Worm (Caenorhabditis elegans): ENCODE results near the gene chil-10.

chil-10 gene

DNA sequence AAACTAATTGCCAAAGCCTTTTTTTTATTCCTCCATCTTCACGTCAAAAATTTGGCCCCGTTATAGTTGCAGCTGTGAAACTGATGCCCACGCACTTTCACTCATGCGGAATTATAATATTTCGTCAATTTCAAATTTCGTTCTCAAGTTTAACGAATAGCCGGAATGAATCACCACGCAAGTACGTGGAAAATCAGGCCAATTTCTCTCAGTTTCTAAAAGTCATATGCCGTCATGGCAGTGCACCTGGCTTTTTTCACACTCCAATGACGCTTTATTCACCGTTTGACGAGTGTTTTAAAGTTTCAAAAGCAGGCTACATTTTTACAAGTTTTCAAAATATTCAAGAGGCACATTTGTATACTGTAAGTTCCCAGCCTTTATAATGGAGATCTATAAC lies 9.8 kb upstream of the chil-10 start:
- TF ChIP-seq ceh-14 (tag; optimal IDR thresholded peaks at IDR 0.05) (no peak), ceh-31 (tag; optimal IDR thresholded peaks at IDR 0.05) (no peak), ceh-45 (GFP tag; IDR thresholded peaks at IDR 0.05) (no peak), T23F11.4 (GFP tag; optimal IDR thresholded peaks at IDR 0.05) (no peak), hlh-15 (tag; optimal IDR thresholded peaks at IDR 0.05) (no peak), unc-42 (tag; optimal IDR thresholded peaks at IDR 0.05) (no peak), ceh-19 (GFP tag; optimal IDR thresholded peaks at IDR 0.05) (no peak), elt-4 (tag; optimal IDR thresholded peaks at IDR 0.05) (no peak), C08G9.2 (tag; optimal IDR thresholded peaks at IDR 0.05) (no peak), elt-2 (tag; optimal IDR thresholded peaks at IDR 0.05) (no peak), C38D4.7 (GFP tag; optimal IDR thresholded peaks at IDR 0.05) (no peak), ceh-6 (GFP tag; optimal IDR thresholded peaks at IDR 0.05) (no peak), Y22D7AL.16 (tag; optimal IDR thresholded peaks at IDR 0.05) (no peak), pha-2 (tag; optimal IDR thresholded peaks at IDR 0.05) (no peak), ceh-34 (tag; optimal IDR thresholded peaks at IDR 0.05) (no peak), ama-1 (optimal IDR thresholded peaks at IDR 0.05) (no peak), tbx-7 (tag; optimal IDR thresholded peaks at IDR 0.05) (no peak), ceh-24 (tag; optimal IDR thresholded peaks at IDR 0.05) (no peak)

DNA sequence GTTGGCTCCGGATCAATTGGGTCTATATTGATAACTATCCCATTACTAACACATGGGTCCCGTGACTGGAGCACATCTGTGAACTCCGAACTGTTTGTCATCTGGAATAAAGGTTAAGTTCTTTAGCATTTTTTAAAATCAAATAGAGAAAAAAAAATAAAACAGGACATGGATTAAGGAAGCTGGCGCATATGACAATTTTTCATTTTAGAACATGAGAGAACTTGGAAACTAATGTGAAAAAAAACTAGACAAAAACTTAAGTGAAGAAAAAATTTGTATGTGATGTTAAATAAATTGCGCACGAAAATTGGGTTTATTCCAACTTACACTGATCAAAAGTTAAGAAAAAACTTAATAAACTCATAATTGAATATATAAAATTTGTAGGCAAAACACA lies 8.9 kb upstream of the chil-10 start, which contains the start of gene sms-2:
Gene sms-2, minus strand, starts transcription at position 101 of the 400 bp plus-strand sequence.
- TF ChIP-seq syd-9 (tag; optimal IDR thresholded peaks at IDR 0.05) (no peak), sdc-2 (tag; optimal IDR thresholded peaks at IDR 0.05) (no peak), pax-1 (tag; optimal IDR thresholded peaks at IDR 0.05) (no peak), K02D7.2 (tag; optimal IDR thresholded peaks at IDR 0.05) (no peak), ceh-14 (tag; optimal IDR thresholded peaks at IDR 0.05) (no peak), dve-1 (tag; optimal IDR thresholded peaks at IDR 0.05) (no peak), che-1 (tag; optimal IDR thresholded peaks at IDR 0.05) (no peak), mec-3 (tag; optimal IDR thresholded peaks at IDR 0.05; ENCODE audit: borderline replicate concordance) (no peak)

DNA sequence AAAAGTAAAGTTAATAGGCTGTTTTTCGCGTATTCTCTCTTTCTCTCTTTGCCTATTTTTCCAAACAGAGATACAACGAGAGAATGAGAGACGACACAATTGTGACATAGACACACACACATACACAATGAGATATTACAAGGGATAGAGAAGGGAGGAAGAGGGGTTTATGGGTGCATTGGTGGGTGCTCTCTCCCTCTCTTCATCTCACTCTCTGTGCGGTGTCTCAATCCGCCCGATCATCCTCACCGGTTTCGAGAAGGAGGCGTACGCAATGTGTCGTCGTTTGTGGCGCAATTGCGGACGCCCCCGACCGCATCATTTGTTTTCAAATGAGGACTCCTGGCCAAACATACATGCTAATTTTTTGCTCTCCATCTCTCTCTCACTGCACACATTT lies 8.2 kb upstream of the chil-10 start:
- TF ChIP-seq ceh-19 (GFP tag; optimal IDR thresholded peaks at IDR 0.05) (peak; percentile 79), pros-1 (tag; optimal IDR thresholded peaks at IDR 0.05) (peak; percentile 98), ceh-45 (GFP tag; IDR thresholded peaks at IDR 0.05) (no peak), dve-1 (tag; optimal IDR thresholded peaks at IDR 0.05) (peak; percentile 94), ceh-30 (tag; optimal IDR thresholded peaks at IDR 0.05) (peak; percentile 95), sdc-2 (tag; optimal IDR thresholded peaks at IDR 0.05) (peak; percentile 90), F13H6.1 (tag; optimal IDR thresholded peaks at IDR 0.05) (peak; percentile 47), nfya-1 (tag; optimal IDR thresholded peaks at IDR 0.05) (peak; percentile 96), ref-2 (tag; optimal IDR thresholded peaks at IDR 0.05) (peak; percentile 94), nhr-232 (tag; optimal IDR thresholded peaks at IDR 0.05) (peak; percentile 34), K02D7.2 (tag; optimal IDR thresholded peaks at IDR 0.05) (no peak), nhr-11 (tag; optimal IDR thresholded peaks at IDR 0.05) (no peak), C08G9.2 (tag; optimal IDR thresholded peaks at IDR 0.05) (peak; percentile 66), hlh-13 (GFP tag; optimal IDR thresholded peaks at IDR 0.05) (no peak), hlh-30 (tag; optimal IDR thresholded peaks at IDR 0.05; ENCODE audit: insufficient read depth) (peak; percentile 79), ceh-34 (tag; optimal IDR thresholded peaks at IDR 0.05) (peak; percentile 95), ztf-16 (tag; optimal IDR thresholded peaks at IDR 0.05) (peak; percentile 64), hlh-6 (tag; optimal IDR thresholded peaks at IDR 0.05) (peak; percentile 57), sox-2 (GFP tag; IDR thresholded peaks at IDR 0.05) (peak; percentile 56), pha-4 (tag; optimal IDR thresholded peaks at IDR 0.05) (no peak), pax-1 (tag; optimal IDR thresholded peaks at IDR 0.05) (peak; percentile 58), ceh-2 (tag; optimal IDR thresholded peaks at IDR 0.05) (peak; percentile 83), madf-2 (tag; optimal IDR thresholded peaks at IDR 0.05) (peak; percentile 49), rnt-1 (tag; optimal IDR thresholded peaks at IDR 0.05) (peak; percentile 96), npax-4 (tag; optimal IDR thresholded peaks at IDR 0.05) (no peak), tbx-2 (tag; optimal IDR thresholded peaks at IDR 0.05) (peak; percentile 95), unc-3 (GFP tag; conservative IDR thresholded peaks at IDR 0.05) (no peak), unc-3 (tag; optimal IDR thresholded peaks at IDR 0.05) (peak; percentile 72), che-1 (tag; optimal IDR thresholded peaks at IDR 0.05) (no peak), ceh-22 (tag; optimal IDR thresholded peaks at IDR 0.05) (peak; percentile 28), lin-11 (tag; optimal IDR thresholded peaks at IDR 0.05) (peak; percentile 15), ceh-6 (GFP tag; optimal IDR thresholded peaks at IDR 0.05) (peak; percentile 55), fkh-10 (GFP tag; optimal IDR thresholded peaks at IDR 0.05) (peak; percentile 90), pha-2 (tag; optimal IDR thresholded peaks at IDR 0.05) (peak; percentile 29), elt-4 (tag; optimal IDR thresholded peaks at IDR 0.05) (no peak), T23F11.4 (GFP tag; optimal IDR thresholded peaks at IDR 0.05) (peak; percentile 39), syd-9 (tag; optimal IDR thresholded peaks at IDR 0.05) (peak; percentile 80), hlh-15 (tag; optimal IDR thresholded peaks at IDR 0.05) (no peak)

All from whole organism, late embryonic.